Fruit fly (Drosophila melanogaster) whole organism, embryonic: ENCODE results near the gene CG11695.

Experiments
- Atf6 ChIP-seq: fragments of 200-800 bp; sonication (Bioruptor generic); IDR thresholded peaks from 2 replicates; pipeline ENCODE4 v1.3.6; 2022; ENCODE audit warnings: missing biosample characterization, missing genetic modification characterization
- CG10565 ChIP-seq: fragments of 200-800 bp; sonication (Bioruptor generic); optimal IDR thresholded peaks from 3 replicates; lab custom pipeline; 2016; ENCODE audit warnings: missing biosample characterization, mild to moderate bottlenecking, missing genetic modification characterization
- CG10959 ChIP-seq: fragments of 200-800 bp; sonication (Bioruptor generic); IDR thresholded peaks from 2 replicates; pipeline ENCODE4 v1.3.6; 2022; ENCODE audit warnings: missing biosample characterization, missing genetic modification characterization
- CG11398 ChIP-seq: fragments of 200-800 bp; sonication (Bioruptor generic); optimal IDR thresholded peaks from 2 replicates; lab custom pipeline; 2016; ENCODE audit warnings: missing biosample characterization, missing genetic modification characterization
- CG11696 ChIP-seq: fragments of 200-800 bp; sonication (Bioruptor generic); IDR thresholded peaks from 2 replicates; pipeline ENCODE4 v1.3.6; 2022; ENCODE audit warnings: missing biosample characterization, missing genetic modification characterization
- CG15601 ChIP-seq: fragments of 200-800 bp; sonication (Bioruptor generic); optimal IDR thresholded peaks from 3 replicates; lab custom pipeline; 2019; ENCODE audit warnings: missing biosample characterization, mild to moderate bottlenecking, missing genetic modification characterization, moderate library complexity
- CG17359 ChIP-seq: fragments of 200-800 bp; sonication (Bioruptor generic); optimal IDR thresholded peaks from 3 replicates; lab custom pipeline; 2018; ENCODE audit warnings: missing biosample characterization, mild to moderate bottlenecking, missing genetic modification characterization, moderate library complexity
- CG17802 ChIP-seq: fragments of 200-800 bp; sonication (Bioruptor generic); optimal IDR thresholded peaks from 2 replicates; lab custom pipeline; 2018; ENCODE audit warnings: missing biosample characterization, mild to moderate bottlenecking, missing genetic modification characterization, moderate library complexity
- CG2120 ChIP-seq: fragments of 200-800 bp; sonication (Bioruptor generic); optimal IDR thresholded peaks from 3 replicates; lab custom pipeline; 2016; ENCODE audit warnings: missing biosample characterization, missing genetic modification characterization
- CG31365 ChIP-seq: fragments of 200-800 bp; sonication (Bioruptor generic); optimal IDR thresholded peaks from 2 replicates; lab custom pipeline; 2018; ENCODE audit warnings: missing biosample characterization, mild to moderate bottlenecking, missing genetic modification characterization
- CG3838 ChIP-seq: fragments of 200-800 bp; sonication (Bioruptor generic); optimal IDR thresholded peaks from 3 replicates; lab custom pipeline; 2016; ENCODE audit warnings: missing biosample characterization, missing genetic modification characterization
- CG4360 ChIP-seq: fragments of 200-800 bp; sonication (Bioruptor generic); IDR thresholded peaks from 2 replicates; pipeline ENCODE4 v1.3.6; 2022; ENCODE audit warnings: missing biosample characterization, missing genetic modification characterization
- CG6254 ChIP-seq: fragments of 200-800 bp; sonication (Bioruptor generic); optimal IDR thresholded peaks from 3 replicates; lab custom pipeline; 2017; ENCODE audit warnings: mild to moderate bottlenecking, missing biosample characterization, missing genetic modification reagents, missing genetic modification characterization
- CG7987 ChIP-seq: fragments of 200-800 bp; sonication (Bioruptor generic); optimal IDR thresholded peaks from 2 replicates; lab custom pipeline; 2018; ENCODE audit warnings: missing biosample characterization, mild to moderate bottlenecking, missing genetic modification characterization, moderate library complexity
- CG8290 ChIP-seq, 3 experiments: fragments of 200-800 bp; sonication (Bioruptor generic); optimal IDR thresholded peaks; 2 replicates each; lab custom pipeline; 2016 to 2019; ENCODE audit warnings: missing biosample characterization in 3 of 3, missing genetic modification characterization in 3 of 3, mild to moderate bottlenecking in 2 of 3, moderate library complexity in 1 of 3
- CG9797 ChIP-seq: fragments of 200-800 bp; sonication (Bioruptor generic); optimal IDR thresholded peaks from 3 replicates; lab custom pipeline; 2018; ENCODE audit warnings: missing biosample characterization, mild to moderate bottlenecking, missing genetic modification characterization
- E2f2 ChIP-seq: fragments of 200-800 bp; sonication (Bioruptor generic); IDR thresholded peaks from 2 replicates; pipeline ENCODE4 v1.3.6; 2022; ENCODE audit warnings: missing biosample characterization, missing genetic modification characterization
- Ets65A ChIP-seq: fragments of 200-800 bp; sonication (Bioruptor generic); peaks from one replicate; lab custom pipeline; 2016; ENCODE audit warnings: missing biosample characterization, missing genetic modification characterization
- HHEX ChIP-seq: fragments of 200-800 bp; sonication (Bioruptor generic); optimal IDR thresholded peaks from 3 replicates; lab custom pipeline; 2017; ENCODE audit warnings: missing biosample characterization, mild to moderate bottlenecking, missing genetic modification characterization, missing genetic modification reagents
- Hand ChIP-seq: fragments of 200-800 bp; sonication (Bioruptor generic); optimal IDR thresholded peaks from 2 replicates; lab custom pipeline; 2017; ENCODE audit warnings: mild to moderate bottlenecking, missing biosample characterization, missing genetic modification reagents, missing genetic modification characterization
- Hsf ChIP-seq: fragments of 200-800 bp; sonication (Bioruptor generic); optimal IDR thresholded peaks from 3 replicates; lab custom pipeline; 2016; ENCODE audit warnings: missing biosample characterization, missing genetic modification characterization
- Mad ChIP-seq: fragments of 200-800 bp; sonication (Bioruptor generic); optimal IDR thresholded peaks from 2 replicates; lab custom pipeline; 2016; ENCODE audit warnings: missing biosample characterization, missing genetic modification characterization
- Med ChIP-seq: fragments of 200-800 bp; sonication (Bioruptor generic); peaks from one replicate; lab custom pipeline; 2016; ENCODE audit warnings: missing biosample characterization, missing genetic modification characterization, mild to moderate bottlenecking, inconsistent platforms, moderate library complexity
- NK7.1 ChIP-seq: fragments of 200-800 bp; sonication (Bioruptor generic); optimal IDR thresholded peaks from 3 replicates; lab custom pipeline; 2016; ENCODE audit warnings: missing biosample characterization, missing genetic modification characterization
- Spps ChIP-seq: fragments of 200-800 bp; sonication (Bioruptor generic); optimal IDR thresholded peaks from 2 replicates; lab custom pipeline; 2018; ENCODE audit warnings: missing biosample characterization, mild to moderate bottlenecking, missing genetic modification characterization
- Sry-β ChIP-seq: fragments of 200-800 bp; sonication (Bioruptor generic); optimal IDR thresholded peaks from 2 replicates; lab custom pipeline; 2018; ENCODE audit warnings: missing biosample characterization, mild to moderate bottlenecking, missing genetic modification characterization, moderate library complexity
- Ssrp ChIP-seq: fragments of 200-800 bp; sonication (Bioruptor generic); optimal IDR thresholded peaks from 2 replicates; lab custom pipeline; 2018; ENCODE audit warnings: missing biosample characterization, mild to moderate bottlenecking, missing genetic modification characterization, moderate library complexity
- Tbp ChIP-seq: fragments of >200 bp; optimal IDR thresholded peaks from 2 replicates; lab custom pipeline; 2018; ENCODE audit warnings: missing biosample characterization, missing genetic modification characterization
- Xrp1 ChIP-seq: fragments of 200-800 bp; sonication (Bioruptor generic); IDR thresholded peaks from 2 replicates; pipeline ENCODE4 v1.3.6; 2022; ENCODE audit warnings: missing biosample characterization, missing genetic modification characterization
- abd-A ChIP-seq: fragments of 200-800 bp; sonication (Bioruptor generic); optimal IDR thresholded peaks from 3 replicates; lab custom pipeline; 2019; ENCODE audit warnings: missing biosample characterization, mild to moderate bottlenecking, missing genetic modification characterization, moderate library complexity
- ara ChIP-seq: fragments of 200-800 bp; sonication (Bioruptor generic); IDR thresholded peaks from 2 replicates; pipeline ENCODE4 v1.3.6; 2022; ENCODE audit warnings: missing biosample characterization, missing genetic modification characterization
- ash1 ChIP-seq: fragments of 200-800 bp; sonication (Bioruptor generic); optimal IDR thresholded peaks from 2 replicates; lab custom pipeline; 2018; ENCODE audit warnings: missing biosample characterization, mild to moderate bottlenecking, missing genetic modification characterization
- bcd ChIP-seq: fragments of 200-800 bp; sonication (Bioruptor generic); optimal IDR thresholded peaks from 2 replicates; lab custom pipeline; 2017; ENCODE audit warnings: missing biosample characterization, mild to moderate bottlenecking, missing genetic modification characterization
- cg ChIP-seq: fragments of 200-800 bp; sonication (Bioruptor generic); optimal IDR thresholded peaks from 3 replicates; lab custom pipeline; 2019; ENCODE audit warnings: missing biosample characterization, mild to moderate bottlenecking, missing genetic modification characterization, moderate library complexity
- chn ChIP-seq: fragments of 200-800 bp; sonication (Bioruptor generic); optimal IDR thresholded peaks from 2 replicates; lab custom pipeline; 2016; ENCODE audit warnings: missing biosample characterization, missing genetic modification characterization
- croc ChIP-seq: fragments of 200-800 bp; sonication (Bioruptor generic); conservative IDR thresholded peaks from 3 replicates; pipeline ENCODE4 v1.3.6; 2022; ENCODE audit warnings: missing biosample characterization, missing genetic modification characterization
- crol ChIP-seq: fragments of 200-800 bp; sonication (Bioruptor generic); IDR thresholded peaks from 2 replicates; pipeline ENCODE4 v1.3.6; 2022; ENCODE audit warnings: missing biosample characterization, missing genetic modification characterization
- ewg ChIP-seq: fragments of 200-800 bp; sonication (Bioruptor generic); optimal IDR thresholded peaks from 3 replicates; lab custom pipeline; 2017; ENCODE audit warnings: mild to moderate bottlenecking, missing biosample characterization, missing genetic modification reagents, missing genetic modification characterization
- fd64A ChIP-seq: fragments of 200-800 bp; sonication (Bioruptor generic); optimal IDR thresholded peaks from 3 replicates; lab custom pipeline; 2018; ENCODE audit warnings: missing biosample characterization, mild to moderate bottlenecking, missing genetic modification characterization
- gce ChIP-seq: fragments of 200-800 bp; sonication (Bioruptor generic); IDR thresholded peaks from 3 replicates; pipeline ENCODE4 v1.3.6; 2022; ENCODE audit warnings: missing biosample characterization, missing genetic modification characterization
- hth ChIP-seq: fragments of >200 bp; optimal IDR thresholded peaks from 2 replicates; lab custom pipeline; 2017; ENCODE audit warnings: inconsistent platforms
- lab ChIP-seq: fragments of 200-800 bp; sonication (Bioruptor generic); optimal IDR thresholded peaks from 3 replicates; lab custom pipeline; 2017; ENCODE audit warnings: missing biosample characterization, missing genetic modification characterization, mild to moderate bottlenecking, moderate library complexity, missing genetic modification reagents
- luna ChIP-seq: fragments of 200-800 bp; sonication (Bioruptor generic); optimal IDR thresholded peaks from 2 replicates; lab custom pipeline; 2016; ENCODE audit warnings: missing biosample characterization, missing genetic modification characterization
- mirr ChIP-seq: fragments of 200-800 bp; sonication (Bioruptor generic); optimal IDR thresholded peaks from 3 replicates; lab custom pipeline; 2018; ENCODE audit warnings: missing biosample characterization, mild to moderate bottlenecking, missing genetic modification characterization
- oc ChIP-seq: fragments of 200-800 bp; sonication (Bioruptor generic); optimal IDR thresholded peaks from 2 replicates; lab custom pipeline; 2018; ENCODE audit warnings: missing biosample characterization, mild to moderate bottlenecking, missing genetic modification characterization, moderate library complexity
- otp ChIP-seq: fragments of 200-800 bp; sonication (Bioruptor generic); IDR thresholded peaks from 3 replicates; pipeline ENCODE4, ENCODE4 v1.3.6; 2022; ENCODE audit warnings: missing biosample characterization, missing genetic modification characterization
- pros ChIP-seq: fragments of 200-800 bp; sonication (Bioruptor generic); optimal IDR thresholded peaks from 3 replicates; lab custom pipeline; 2019; ENCODE audit warnings: missing biosample characterization, mild to moderate bottlenecking, missing genetic modification characterization, moderate library complexity
- sr ChIP-seq: fragments of 200-800 bp; sonication (Bioruptor generic); IDR thresholded peaks from 3 replicates; pipeline ENCODE4 v1.3.6; 2022; ENCODE audit warnings: missing biosample characterization, missing genetic modification characterization
- stc ChIP-seq: fragments of 200-800 bp; sonication (Bioruptor generic); IDR thresholded peaks from 2 replicates; pipeline ENCODE4 v1.3.6; 2022; ENCODE audit warnings: missing biosample characterization, missing genetic modification characterization
- tll ChIP-seq, 2 experiments: fragments of 200-800 bp in 1 of 2; fragments of >200 bp in 1 of 2; sonication (Bioruptor generic) in 1 of 2; optimal IDR thresholded peaks; 2 replicates each; lab custom pipeline; 2017 to 2019; ENCODE audit warnings: missing biosample characterization in 2 of 2, missing genetic modification characterization in 2 of 2, mild to moderate bottlenecking in 1 of 2, moderate library complexity in 1 of 2
- ttk ChIP-seq: fragments of 200-800 bp; sonication (Bioruptor generic); IDR thresholded peaks from 2 replicates; pipeline ENCODE4 v2.1.2; 2022; ENCODE audit warnings: missing biosample characterization, missing genetic modification characterization

Gene CG11695

dm6 chrX:11576540-11576939, at the start of gene CG11695 (continued):
- TF ChIP-seq NK7.1 (GFP tag; lab: Kevin White, UChicago) (no peak), CG8290 (GFP tag; optimal IDR thresholded peaks at IDR 0.05; lab: Kevin White, UChicago) (peak; percentile 69), CG8290 (tag; optimal IDR thresholded peaks at IDR 0.05; lab: Kevin White, UChicago) (peak in 1 of 2 experiments; percentile 15), abd-A (no peak), CG9797 (GFP tag; lab: Kevin White, UChicago) (peak; percentile 7), CG4360 (GFP tag; lab: Robert Waterston, UW) (no peak), E2f2 (peak; percentile 50), HHEX (GFP tag; lab: Kevin White, UChicago) (peak; percentile 18), CG31365 (tag; lab: Kevin White, UChicago) (no peak), CG17802 (peak; percentile 4), bcd (GFP tag; lab: Kevin White, UChicago) (peak; percentile 45), Atf6 (GFP tag; lab: Robert Waterston, UW) (peak; percentile 34; the same call in 1 of the 2 replicates), CG17359 (tag; lab: Kevin White, UChicago) (peak; percentile 45), CG7987 (no peak), CG2120 (peak; percentile 78), CG10959 (no peak), Sry-β (GFP tag; lab: Kevin White, UChicago) (peak; percentile 95), Hsf (GFP tag; lab: Kevin White, UChicago) (peak; percentile 67), ash1 (GFP tag; lab: Kevin White, UChicago) (no peak), hth (lab: Kevin White, UChicago) (no peak), Tbp (GFP tag; lab: Kevin White, UChicago) (no peak), mirr (GFP tag; lab: Kevin White, UChicago) (peak; percentile 35), oc (tag; lab: Kevin White, UChicago) (no peak), luna (GFP tag; lab: Kevin White, UChicago) (no peak), CG11398 (GFP tag; lab: Kevin White, UChicago) (no peak), lab (GFP tag; lab: Kevin White, UChicago) (peak; percentile 75), Xrp1 (GFP tag; lab: Robert Waterston, UW) (peak; percentile 71)

- no peak for TF ChIP-seq sr (GFP tag; lab: Robert Waterston, UW)
- no peak for TF ChIP-seq otp (GFP tag; lab: Robert Waterston, UW)
- peak; percentile 3 for TF ChIP-seq pros (GFP tag; lab: Kevin White, UChicago)
- no peak for TF ChIP-seq ash1 (GFP tag; lab: Kevin White, UChicago)
- no peak for TF ChIP-seq CG3838 (GFP tag; lab: Kevin White, UChicago)
- no peak for TF ChIP-seq Ets65A
- no peak for TF ChIP-seq Ssrp (tag; lab: Kevin White, UChicago)
- TF ChIP-seq fd64A (GFP tag; lab: Kevin White, UChicago), result no peak
- no peak for TF ChIP-seq croc (GFP tag; lab: Robert Waterston, UW)
- no peak for TF ChIP-seq tll (GFP tag; optimal IDR thresholded peaks at IDR 0.05; lab: Kevin White, UChicago)
- no peak for TF ChIP-seq ewg (GFP tag; lab: Kevin White, UChicago)
- TF ChIP-seq Mad, result no peak
- TF ChIP-seq stc (GFP tag; lab: Robert Waterston, UW), result no peak
- TF ChIP-seq lab (GFP tag; lab: Kevin White, UChicago), result no peak
- TF ChIP-seq CG11696, result peak; percentile 94
- TF ChIP-seq ttk (GFP tag; lab: Robert Waterston, UW), result no peak
- TF ChIP-seq CG6254 (GFP tag; lab: Kevin White, UChicago), result no peak
- no peak for TF ChIP-seq chn (GFP tag; lab: Kevin White, UChicago)
- no peak for TF ChIP-seq Hand (GFP tag; lab: Kevin White, UChicago)
- TF ChIP-seq crol (GFP tag; lab: Robert Waterston, UW), result peak; percentile 88
- TF ChIP-seq gce (GFP tag; lab: Robert Waterston, UW), result no peak
- TF ChIP-seq Spps (tag; lab: Kevin White, UChicago), result no peak
- TF ChIP-seq CG10565 (GFP tag; lab: Kevin White, UChicago), result no peak
- TF ChIP-seq CG15601, result no peak
- TF ChIP-seq cg (GFP tag; lab: Kevin White, UChicago), result peak; percentile 27
- TF ChIP-seq Med, result peak; percentile 19
- TF ChIP-seq ara (GFP tag; lab: Robert Waterston, UW), result no peak
Observed at dm6 chrX:11527088-11527635, 49.5 kb upstream of the CG11695 start.
